Fruit fly (Drosophila melanogaster) Kc167 (cell line): ENCODE results near the gene CG5989.

Source experiments
- Sin3A ChIP-seq: fragments of >200 bp; optimal IDR thresholded peaks from 2 replicates; lab custom pipeline; 2018; ENCODE audit warnings: missing external identifiers
- h ChIP-seq: fragments of >200 bp; optimal IDR thresholded peaks from 3 replicates; lab custom pipeline; 2018; ENCODE audit warnings: missing external identifiers
- ttk ChIP-seq: sonication (Bioruptor generic); optimal IDR thresholded peaks from 2 replicates; lab custom pipeline; 2017; ENCODE audit warnings: missing external identifiers

DNA sequence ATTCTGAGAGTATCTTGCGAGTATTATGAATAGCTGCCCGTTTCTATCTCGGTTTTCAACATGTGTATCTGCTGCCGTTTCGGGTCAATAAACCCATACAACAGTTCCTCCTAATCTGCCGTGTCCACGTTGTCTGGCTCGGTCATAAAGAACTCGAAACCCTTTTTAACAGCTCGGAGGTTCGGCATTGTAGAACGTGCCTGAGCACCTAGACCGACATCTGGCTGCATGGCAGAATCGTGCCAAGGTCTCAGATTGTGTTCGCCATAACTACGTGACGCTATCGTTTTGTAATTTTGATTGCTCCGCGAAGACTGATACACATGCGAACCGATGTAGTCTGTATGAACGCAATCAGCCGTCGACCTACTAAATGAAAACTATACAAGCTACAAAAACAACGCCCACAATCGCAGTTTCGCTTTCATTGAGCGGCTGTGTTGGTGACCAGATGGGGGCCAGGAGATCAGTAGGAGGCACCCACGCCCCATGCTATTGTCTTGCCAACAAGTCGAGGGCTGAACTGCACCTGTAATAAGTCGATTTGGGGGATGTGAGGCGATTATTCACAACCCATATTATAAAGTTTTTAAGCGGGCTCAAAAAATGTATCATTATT, 49.8 kb downstream of the CG5989 start:
- TF ChIP-seq h (lab: Kevin White, UChicago) (no peak), Sin3A (lab: Kevin White, UChicago) (no peak), ttk (lab: Kevin White, UChicago) (no peak)
